Fruit fly (Drosophila melanogaster) whole organism: ENCODE results near the gene CG43127.

ENCODE experiments used
- CG8478 ChIP-seq: fragments of >200 bp; optimal IDR thresholded peaks from 2 replicates; lab custom pipeline; 2018; ENCODE audit warnings: inconsistent platforms
- Dll ChIP-seq: fragments of >200 bp; optimal IDR thresholded peaks from 2 replicates; lab custom pipeline; 2017
- EcR ChIP-seq, 2 experiments: fragments of >200 bp; optimal IDR thresholded peaks; 2 replicates each; lab custom pipeline; 2017; ENCODE audit warnings: missing biosample characterization in 2 of 2, missing genetic modification characterization in 2 of 2, missing genetic modification reagents in 2 of 2
- pan ChIP-seq: fragments of >200 bp; optimal IDR thresholded peaks from 2 replicates; lab custom pipeline; 2017
- psq ChIP-seq: fragments of >200 bp; optimal IDR thresholded peaks from 2 replicates; lab custom pipeline; 2017
- usp ChIP-seq: fragments of >200 bp; optimal IDR thresholded peaks from 2 replicates; lab custom pipeline; 2017; ENCODE audit warnings: missing biosample characterization, missing genetic modification characterization, mixed read lengths

CG43127 gene

dm6 chr3L:10625499-10625898, at the start of gene CG43127:
TSS of gene CG43127 (minus strand) at chr3L:10625599.
- no peak for TF ChIP-seq CG8478 (lab: Kevin White, UChicago)
- TF ChIP-seq pan = no peak
- TF ChIP-seq psq (lab: Kevin White, UChicago) = no peak
- no peak for TF ChIP-seq EcR (GFP tag; optimal IDR thresholded peaks at IDR 0.05; lab: Kevin White, UChicago)
- no peak for TF ChIP-seq Dll (lab: Kevin White, UChicago)
- TF ChIP-seq usp (GFP tag; lab: Kevin White, UChicago) = no peak

- no peak for TF ChIP-seq EcR (GFP tag; optimal IDR thresholded peaks at IDR 0.05; lab: Kevin White, UChicago)
- no peak for TF ChIP-seq CG8478 (lab: Kevin White, UChicago)
- TF ChIP-seq Dll (lab: Kevin White, UChicago) = no peak
- TF ChIP-seq usp (GFP tag; lab: Kevin White, UChicago) = no peak
- no peak for TF ChIP-seq pan
- no peak for TF ChIP-seq psq (lab: Kevin White, UChicago)
Measured at dm6 chr3L:10674940-10675339, 49.5 kb upstream of the CG43127 start.

dm6 chr3L:10674145-10674547, 48.7 kb upstream of the CG43127 start:
- TF ChIP-seq pan = no peak
- TF ChIP-seq psq (lab: Kevin White, UChicago) = no peak
- TF ChIP-seq CG8478 (lab: Kevin White, UChicago) = no peak
- no peak for TF ChIP-seq EcR (GFP tag; optimal IDR thresholded peaks at IDR 0.05; lab: Kevin White, UChicago)
- no peak for TF ChIP-seq usp (GFP tag; lab: Kevin White, UChicago)
- TF ChIP-seq Dll (lab: Kevin White, UChicago) = no peak

- TF ChIP-seq Dll (lab: Kevin White, UChicago) = no peak
- no peak for TF ChIP-seq pan
- TF ChIP-seq psq (lab: Kevin White, UChicago) = no peak
- no peak for TF ChIP-seq EcR (GFP tag; optimal IDR thresholded peaks at IDR 0.05; lab: Kevin White, UChicago)
- no peak for TF ChIP-seq CG8478 (lab: Kevin White, UChicago)
- no peak for TF ChIP-seq usp (GFP tag; lab: Kevin White, UChicago)
Measured at dm6 chr3L:10672540-10672939, 47.1 kb upstream of the CG43127 start.

dm6 chr3L:10669592-10670400, 44.4 kb upstream of the CG43127 start:
- no peak for TF ChIP-seq usp (GFP tag; lab: Kevin White, UChicago)
- no peak for TF ChIP-seq psq (lab: Kevin White, UChicago)
- no peak for TF ChIP-seq pan
- no peak for TF ChIP-seq CG8478 (lab: Kevin White, UChicago)
- TF ChIP-seq EcR (GFP tag; optimal IDR thresholded peaks at IDR 0.05; lab: Kevin White, UChicago) = no peak
- no peak for TF ChIP-seq Dll (lab: Kevin White, UChicago)

- TF ChIP-seq Dll (lab: Kevin White, UChicago) (no peak), usp (GFP tag; lab: Kevin White, UChicago) (no peak), psq (lab: Kevin White, UChicago) (no peak), pan (no peak), CG8478 (lab: Kevin White, UChicago) (no peak), EcR (GFP tag; optimal IDR thresholded peaks at IDR 0.05; lab: Kevin White, UChicago) (no peak)
Measured at dm6 chr3L:10667341-10667740, 41.9 kb upstream of the CG43127 start.

- TF ChIP-seq usp (GFP tag; lab: Kevin White, UChicago) (no peak), Dll (lab: Kevin White, UChicago) (peak; percentile 56)
Measured at dm6 chr3L:10666511-10667003, 41.2 kb upstream of the CG43127 start.

- TF ChIP-seq psq (lab: Kevin White, UChicago) (no peak), CG8478 (lab: Kevin White, UChicago) (no peak), pan (no peak), usp (GFP tag; lab: Kevin White, UChicago) (no peak), Dll (lab: Kevin White, UChicago) (no peak), EcR (GFP tag; optimal IDR thresholded peaks at IDR 0.05; lab: Kevin White, UChicago) (no peak)
Measured at dm6 chr3L:10665433-10666150, 40.2 kb upstream of the CG43127 start.

dm6 chr3L:10664511-10665062, 39.2 kb upstream of the CG43127 start, which contains the start of gene simj:
TSS of gene simj (plus strand) at chr3L:10664739.
- TF ChIP-seq EcR (GFP tag; optimal IDR thresholded peaks at IDR 0.05; lab: Kevin White, UChicago) (no peak), psq (lab: Kevin White, UChicago) (no peak)

- TF ChIP-seq pan (no peak), usp (GFP tag; lab: Kevin White, UChicago) (no peak), psq (lab: Kevin White, UChicago) (no peak), EcR (GFP tag; optimal IDR thresholded peaks at IDR 0.05; lab: Kevin White, UChicago) (no peak), CG8478 (lab: Kevin White, UChicago) (no peak), Dll (lab: Kevin White, UChicago) (no peak)
Measured at dm6 chr3L:10663190-10663763, 37.9 kb upstream of the CG43127 start, which contains the start of gene Adi1. TSS of gene Adi1 (plus strand) at chr3L:10663376.
